Fruit fly (Drosophila melanogaster) whole organism: ENCODE data around the gene CG14245.

ENCODE experiments used
- CG8478 ChIP-seq: fragments of >200 bp; optimal IDR thresholded peaks from 2 replicates; lab custom pipeline; 2018; ENCODE audit warnings: inconsistent platforms
- Dll ChIP-seq: fragments of >200 bp; optimal IDR thresholded peaks from 2 replicates; lab custom pipeline; 2017
- pan ChIP-seq: fragments of >200 bp; optimal IDR thresholded peaks from 2 replicates; lab custom pipeline; 2017
- psq ChIP-seq: fragments of >200 bp; optimal IDR thresholded peaks from 2 replicates; lab custom pipeline; 2017
- usp ChIP-seq: fragments of >200 bp; optimal IDR thresholded peaks from 2 replicates; lab custom pipeline; 2017; ENCODE audit warnings: missing biosample characterization, missing genetic modification characterization, mixed read lengths

DNA sequence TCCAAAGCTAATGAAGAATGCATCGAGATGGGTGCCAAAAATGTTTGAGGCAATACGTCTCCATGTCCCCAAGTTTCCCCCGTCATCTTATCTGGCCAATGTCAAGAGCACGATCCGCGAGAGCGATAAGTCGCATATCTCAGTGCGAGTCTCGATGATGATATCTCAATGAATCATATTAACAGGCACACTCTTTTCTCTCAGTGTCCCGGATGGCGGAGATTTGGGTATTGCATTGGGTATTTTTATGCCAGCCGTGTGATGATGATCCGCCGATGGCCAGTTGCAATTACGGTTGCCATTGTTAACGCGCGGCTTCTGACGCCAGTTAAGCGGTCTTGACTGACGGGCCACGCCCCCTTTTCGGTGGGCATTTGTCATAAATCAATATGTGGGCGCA is 1.5 kb upstream of the CG14245 start, which contains the start of gene CG14246:
- TF ChIP-seq usp (GFP tag; lab: Kevin White, UChicago) (no peak), psq (lab: Kevin White, UChicago) (no peak), Dll (lab: Kevin White, UChicago) (no peak), CG8478 (lab: Kevin White, UChicago) (no peak), pan (lab: Kevin White, UChicago) (no peak)
